Worm (Caenorhabditis elegans): ENCODE measurements around the gene sri-50.

The sri-50 gene

ce11 chrII:3244758-3245157, 41.2 kb downstream of the sri-50 start:
- TF ChIP-seq ceh-24 (tag; optimal IDR thresholded peaks at IDR 0.05) (no peak), ceh-22 (tag; optimal IDR thresholded peaks at IDR 0.05) (no peak), K09A11.1 (tag; optimal IDR thresholded peaks at IDR 0.05; ENCODE audit: insufficient read depth) (no peak), K02D7.2 (tag; optimal IDR thresholded peaks at IDR 0.05) (no peak), pqm-1 (tag; optimal IDR thresholded peaks at IDR 0.05) (no peak), ahr-1 (tag; optimal IDR thresholded peaks at IDR 0.05) (no peak), dve-1 (tag; optimal IDR thresholded peaks at IDR 0.05) (no peak), ceh-48 (tag; optimal IDR thresholded peaks at IDR 0.05) (no peak), tbx-2 (tag; optimal IDR thresholded peaks at IDR 0.05) (no peak), ceh-9 (tag; optimal IDR thresholded peaks at IDR 0.05) (no peak), pha-2 (tag; optimal IDR thresholded peaks at IDR 0.05) (no peak), elt-4 (tag; optimal IDR thresholded peaks at IDR 0.05) (no peak), pros-1 (tag; optimal IDR thresholded peaks at IDR 0.05) (no peak)

- TF ChIP-seq unc-55 (GFP tag; optimal IDR thresholded peaks at IDR 0.05): no peak
- no peak for TF ChIP-seq elt-2 (tag; optimal IDR thresholded peaks at IDR 0.05)
- TF ChIP-seq zip-5 (tag; optimal IDR thresholded peaks at IDR 0.05): no peak
- TF ChIP-seq ceh-2 (tag; optimal IDR thresholded peaks at IDR 0.05): no peak
- TF ChIP-seq ama-1 (optimal IDR thresholded peaks at IDR 0.05): no peak
- TF ChIP-seq npax-4 (tag; optimal IDR thresholded peaks at IDR 0.05): no peak
- TF ChIP-seq pha-2 (tag; optimal IDR thresholded peaks at IDR 0.05): no peak
- TF ChIP-seq nfya-1 (tag; optimal IDR thresholded peaks at IDR 0.05): no peak
- TF ChIP-seq hlh-13 (GFP tag; optimal IDR thresholded peaks at IDR 0.05): no peak
- no peak for TF ChIP-seq pat-9 (tag; optimal IDR thresholded peaks at IDR 0.05)
- TF ChIP-seq K09A11.1 (tag; optimal IDR thresholded peaks at IDR 0.05; ENCODE audit: insufficient read depth): no peak
- no peak for TF ChIP-seq ceh-22 (tag; optimal IDR thresholded peaks at IDR 0.05)
- TF ChIP-seq T23F11.4 (GFP tag; optimal IDR thresholded peaks at IDR 0.05): no peak
Measured at ce11 chrII:3245836-3246235, 42.3 kb downstream of the sri-50 start, which contains the start of gene C17F4.7. TSS of gene C17F4.7 (minus strand) at chrII:3246015.

ce11 chrII:3247556-3247955, 44.0 kb downstream of the sri-50 start:
- no peak for TF ChIP-seq ceh-34 (tag; optimal IDR thresholded peaks at IDR 0.05)

DNA sequence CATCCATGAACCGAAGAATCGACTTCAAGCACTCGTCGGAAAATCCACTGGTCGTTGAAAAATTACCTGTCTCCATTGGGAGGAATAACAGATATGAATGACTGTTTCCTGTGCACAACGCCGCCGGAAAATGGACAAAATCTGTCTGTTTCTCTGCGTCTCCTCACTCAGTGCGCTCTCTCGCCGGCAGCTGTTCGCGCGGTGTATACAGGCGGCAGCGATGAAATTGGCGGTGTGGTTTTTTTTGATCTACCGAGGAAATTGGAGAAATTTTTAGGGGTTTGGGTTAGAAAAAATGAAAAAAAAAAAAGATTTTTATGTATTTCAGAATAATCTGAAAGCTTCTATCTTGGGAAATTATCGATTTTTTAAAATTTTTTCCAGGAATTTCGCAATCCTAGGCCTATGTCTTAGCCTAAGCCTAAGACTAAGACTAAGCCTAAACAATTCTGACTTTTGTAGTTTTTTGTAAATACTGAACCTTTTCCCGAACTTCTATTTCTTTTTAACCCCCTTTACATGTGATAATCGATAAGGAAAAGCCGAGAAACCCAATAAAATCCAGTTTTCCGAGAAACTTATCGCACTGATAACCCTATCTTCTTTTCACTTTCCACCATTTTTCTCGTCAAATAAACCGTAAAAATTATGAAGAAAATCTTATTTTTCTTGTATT, 44.7 kb downstream of the sri-50 start, which contains the start of the genes fbxc-50 and C17F4.2:
fbxc-50 (minus strand) TSS at position 81 of the 676 bp plus-strand sequence.
C17F4.2 (plus strand) TSS at position 626 of the 676 bp plus-strand sequence.
- TF ChIP-seq lim-6 (tag; optimal IDR thresholded peaks at IDR 0.05) (no peak), rnt-1 (tag; optimal IDR thresholded peaks at IDR 0.05) (no peak), ztf-16 (tag; optimal IDR thresholded peaks at IDR 0.05) (no peak), pha-2 (tag; optimal IDR thresholded peaks at IDR 0.05) (no peak), ahr-1 (tag; optimal IDR thresholded peaks at IDR 0.05) (no peak), nhr-11 (tag; optimal IDR thresholded peaks at IDR 0.05) (no peak), tbx-2 (tag; optimal IDR thresholded peaks at IDR 0.05) (no peak), ceh-22 (tag; optimal IDR thresholded peaks at IDR 0.05) (no peak), sdc-2 (tag; optimal IDR thresholded peaks at IDR 0.05) (no peak), lin-11 (tag; optimal IDR thresholded peaks at IDR 0.05) (no peak), hlh-30 (tag; optimal IDR thresholded peaks at IDR 0.05; ENCODE audit: insufficient read depth) (no peak), C08G9.2 (tag; optimal IDR thresholded peaks at IDR 0.05) (no peak), mec-3 (tag; optimal IDR thresholded peaks at IDR 0.05; ENCODE audit: borderline replicate concordance) (no peak), odd-2 (tag; optimal IDR thresholded peaks at IDR 0.05) (no peak)

DNA sequence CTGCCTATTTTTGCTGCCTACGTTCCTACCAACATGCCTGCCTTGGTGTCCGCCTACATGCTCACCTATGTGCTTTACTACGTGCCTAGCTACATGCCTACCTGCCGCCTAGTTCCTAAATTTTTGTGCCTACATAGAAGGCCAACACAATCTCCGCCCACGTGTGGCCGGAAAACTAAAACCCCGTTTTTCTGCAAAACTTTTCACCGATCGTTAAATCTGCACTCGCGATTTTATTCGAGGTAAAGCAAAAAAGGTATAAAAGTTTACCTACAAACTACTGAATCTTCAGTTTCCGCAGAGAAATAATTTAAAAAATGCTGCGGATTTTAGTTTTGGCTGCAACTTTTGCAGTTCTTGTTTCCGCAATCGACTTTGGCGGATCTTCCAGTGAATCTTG, 45.9 kb downstream of the sri-50 start, which contains the start of gene clec-124:
clec-124 (plus strand) TSS at position 301 of the 400 bp plus-strand sequence.
- TF ChIP-seq ceh-19 (GFP tag; optimal IDR thresholded peaks at IDR 0.05) (no peak), sox-2 (GFP tag; IDR thresholded peaks at IDR 0.05) (no peak), pax-1 (tag; optimal IDR thresholded peaks at IDR 0.05) (no peak)

Measured in whole organism, late embryonic.